Fruit fly (Drosophila melanogaster) whole organism: ENCODE measurements around the gene Nckx30C.

Experiments
- CG8478 ChIP-seq: fragments of >200 bp; optimal IDR thresholded peaks from 2 replicates; lab custom pipeline; 2018; ENCODE audit warnings: inconsistent platforms
- Dll ChIP-seq: fragments of >200 bp; optimal IDR thresholded peaks from 2 replicates; lab custom pipeline; 2017
- EcR ChIP-seq, 2 experiments: fragments of >200 bp; optimal IDR thresholded peaks; 2 replicates each; lab custom pipeline; 2017; ENCODE audit warnings: missing biosample characterization in 2 of 2, missing genetic modification characterization in 2 of 2, missing genetic modification reagents in 2 of 2
- pan ChIP-seq: fragments of >200 bp; optimal IDR thresholded peaks from 2 replicates; lab custom pipeline; 2017
- psq ChIP-seq: fragments of >200 bp; optimal IDR thresholded peaks from 2 replicates; lab custom pipeline; 2017
- usp ChIP-seq: fragments of >200 bp; optimal IDR thresholded peaks from 2 replicates; lab custom pipeline; 2017; ENCODE audit warnings: missing biosample characterization, missing genetic modification characterization, mixed read lengths

The Nckx30C gene

DNA sequence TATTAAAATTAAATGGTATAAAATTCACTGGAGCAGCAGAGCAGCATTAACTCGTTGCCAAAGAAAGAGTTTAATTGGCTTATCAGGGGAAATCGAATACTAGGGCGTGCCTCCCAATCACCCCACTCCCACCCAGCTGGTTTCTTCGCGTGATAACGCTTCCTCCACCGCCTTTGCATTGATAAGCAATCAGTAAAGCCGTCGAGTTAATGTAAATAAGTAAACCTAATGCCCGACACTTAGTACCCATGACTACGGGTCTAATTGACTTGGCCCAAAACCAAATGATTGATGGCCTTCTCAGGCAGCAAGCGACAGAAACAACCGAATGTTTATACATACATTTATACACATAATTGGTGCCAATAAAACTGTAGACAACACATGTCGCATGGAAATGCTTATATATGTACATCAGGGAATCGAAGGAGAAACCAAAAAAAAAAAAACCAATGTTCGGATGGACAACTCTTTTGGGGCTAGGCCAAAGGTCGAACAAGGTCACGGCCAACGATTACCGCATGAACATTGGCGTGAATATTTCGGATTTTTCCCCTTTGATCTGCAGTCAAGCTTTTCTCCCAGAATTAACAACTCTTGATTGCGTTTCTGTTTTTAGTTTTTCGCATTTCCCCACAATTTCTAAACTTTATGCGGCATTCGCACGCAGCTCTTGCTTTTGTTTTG, 52.2 kb downstream of the Nckx30C start:
- TF ChIP-seq Dll (no peak), usp (GFP tag; lab: Kevin White, UChicago) (no peak), psq (no peak), CG8478 (lab: Kevin White, UChicago) (no peak), pan (lab: Kevin White, UChicago) (no peak), EcR (GFP tag; optimal IDR thresholded peaks at IDR 0.05; lab: Kevin White, UChicago) (no peak)

DNA sequence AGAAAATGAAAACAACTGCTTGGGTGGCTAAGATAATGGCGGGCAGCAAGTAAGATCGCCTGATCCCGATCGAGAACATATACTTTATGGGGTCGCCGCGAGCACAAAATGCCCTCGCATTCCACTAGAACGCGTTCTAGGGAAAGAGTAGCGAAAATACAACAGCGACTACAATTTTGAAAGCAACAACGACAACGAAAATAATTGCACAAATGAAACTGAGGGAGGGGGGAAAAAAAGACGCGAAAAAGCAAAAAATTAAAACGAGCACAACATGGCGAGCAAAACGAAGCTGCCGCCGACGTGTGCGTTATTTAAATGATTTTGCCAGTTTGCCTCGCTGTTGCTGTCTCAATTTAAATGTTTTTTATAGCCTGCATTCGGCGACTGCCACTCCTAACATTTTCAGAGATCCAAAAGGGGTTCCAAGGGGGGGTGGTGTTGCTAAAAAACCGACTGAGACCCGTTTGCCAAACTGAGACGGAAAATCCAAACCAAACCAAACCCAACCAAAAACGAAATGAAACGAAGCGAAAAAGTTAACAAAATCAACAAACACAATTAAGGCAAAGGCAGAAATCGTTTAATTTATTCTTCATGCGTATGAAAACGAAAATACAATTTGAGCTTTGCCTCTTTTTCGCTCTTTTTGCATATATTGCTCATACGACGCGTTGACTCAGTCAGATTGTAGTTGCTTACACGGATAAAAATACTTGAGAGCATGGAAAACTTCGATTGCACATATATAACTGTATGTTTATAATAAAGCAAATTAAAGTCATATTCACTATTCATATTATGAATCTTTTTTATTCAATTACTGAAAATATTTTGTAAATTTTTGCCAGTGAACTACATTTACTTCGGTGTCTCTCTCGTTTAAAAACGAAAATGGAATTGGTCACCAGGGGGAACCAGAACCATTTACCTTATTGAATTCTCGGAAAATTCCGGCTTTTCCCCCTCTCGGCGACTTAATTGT, 53.6 kb downstream of the Nckx30C start:
- TF ChIP-seq CG8478 (lab: Kevin White, UChicago) = no peak
- TF ChIP-seq EcR (GFP tag; optimal IDR thresholded peaks at IDR 0.05; lab: Kevin White, UChicago) = no peak
- TF ChIP-seq pan (lab: Kevin White, UChicago) = no peak
- TF ChIP-seq Dll = no peak
- no peak for TF ChIP-seq usp (GFP tag; lab: Kevin White, UChicago)
- TF ChIP-seq psq = no peak

DNA sequence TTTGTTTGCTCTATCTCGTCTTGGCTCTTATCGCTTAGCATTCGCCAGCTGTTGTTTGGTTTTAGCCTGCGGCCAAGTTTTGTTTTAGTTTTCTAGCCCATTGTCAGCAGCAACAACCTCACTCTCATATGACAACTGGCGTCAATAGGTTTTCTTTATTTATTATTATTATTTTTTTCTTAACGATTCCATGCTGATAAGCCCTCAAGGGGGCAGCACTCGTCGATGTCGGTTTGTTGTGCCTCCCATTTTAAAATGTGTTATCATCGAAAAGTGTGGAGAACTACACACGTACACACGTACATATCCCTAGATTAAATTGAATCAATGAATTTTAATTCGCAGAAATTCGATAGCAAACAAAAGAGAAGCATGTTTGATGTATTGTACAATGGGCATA, 55.1 kb downstream of the Nckx30C start:
- TF ChIP-seq Dll (no peak), psq (no peak), pan (lab: Kevin White, UChicago) (no peak), EcR (GFP tag; optimal IDR thresholded peaks at IDR 0.05; lab: Kevin White, UChicago) (no peak), CG8478 (lab: Kevin White, UChicago) (no peak), usp (GFP tag; lab: Kevin White, UChicago) (no peak)

DNA sequence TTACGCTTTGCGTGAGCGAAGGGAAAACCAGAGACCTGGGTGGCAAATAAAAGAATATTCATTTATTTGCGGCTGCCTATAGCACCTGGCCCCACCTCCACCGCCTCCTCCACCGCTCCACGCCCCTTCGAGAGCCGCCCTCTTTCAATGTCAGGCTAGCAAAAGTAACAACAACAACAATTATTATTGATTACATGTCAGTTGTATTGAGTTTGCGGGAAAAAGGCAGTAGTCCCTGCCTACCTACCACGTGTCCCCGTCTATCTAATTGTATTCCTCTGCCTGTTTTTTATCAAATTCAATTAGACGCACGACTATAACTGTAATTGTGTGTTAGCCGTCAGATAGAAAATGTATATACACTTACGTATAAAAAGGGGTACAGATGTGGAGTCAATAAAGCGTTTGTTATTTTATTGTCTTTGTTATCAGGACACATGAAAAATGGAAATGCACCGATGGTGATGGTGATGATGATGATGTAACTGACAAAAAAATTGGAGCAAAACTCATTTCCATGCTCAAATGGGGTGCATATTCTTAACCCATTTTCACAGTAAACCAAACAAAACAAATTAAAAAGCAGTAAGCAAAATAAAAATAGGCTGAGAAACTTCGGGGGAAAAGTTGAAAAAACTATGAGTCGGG, 55.6 kb downstream of the Nckx30C start:
- TF ChIP-seq psq = no peak
- no peak for TF ChIP-seq CG8478 (lab: Kevin White, UChicago)
- TF ChIP-seq EcR (GFP tag; optimal IDR thresholded peaks at IDR 0.05; lab: Kevin White, UChicago) = no peak
- no peak for TF ChIP-seq Dll
- TF ChIP-seq pan (lab: Kevin White, UChicago) = no peak
- no peak for TF ChIP-seq usp (GFP tag; lab: Kevin White, UChicago)

DNA sequence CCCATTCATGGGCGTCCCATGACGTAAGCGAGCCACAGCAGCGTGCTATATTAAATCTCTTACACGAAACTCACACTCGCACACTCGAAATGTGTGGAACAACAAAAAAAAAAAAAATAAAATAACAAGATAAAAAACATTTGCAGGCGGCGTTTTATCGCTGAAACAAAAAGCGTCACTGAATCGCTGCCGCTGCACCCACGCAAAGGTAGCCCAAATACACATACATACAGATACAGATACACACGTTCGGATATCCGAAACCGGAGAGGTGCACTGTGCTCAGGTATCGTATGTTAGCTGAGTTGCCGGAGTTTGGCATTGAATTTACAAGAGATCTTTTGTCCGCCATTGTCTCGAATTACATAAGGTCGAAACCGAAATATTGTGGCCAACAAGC, 60.3 kb downstream of the Nckx30C start:
- TF ChIP-seq pan (lab: Kevin White, UChicago) = no peak

DNA sequence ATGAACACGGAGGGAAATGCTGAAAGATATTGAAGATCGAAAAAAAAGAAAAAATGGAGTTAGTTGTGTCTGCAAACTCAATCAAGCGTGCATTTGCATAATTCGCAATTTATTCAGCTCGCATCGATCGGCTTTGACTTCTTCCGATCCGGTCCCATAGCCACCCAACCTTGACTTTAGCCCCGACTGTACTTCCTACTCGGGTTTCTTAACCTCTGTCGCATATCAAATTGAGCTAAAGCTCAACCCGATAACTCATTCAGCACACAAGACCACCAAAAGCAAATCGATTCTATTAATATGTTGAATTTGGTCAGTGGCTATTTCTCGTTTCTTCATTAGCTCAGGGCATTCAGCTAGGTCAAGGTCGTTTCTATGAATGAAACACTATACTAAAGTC, 61.1 kb downstream of the Nckx30C start:
- TF ChIP-seq EcR (GFP tag; optimal IDR thresholded peaks at IDR 0.05; lab: Kevin White, UChicago) = no peak
- no peak for TF ChIP-seq usp (GFP tag; lab: Kevin White, UChicago)
- no peak for TF ChIP-seq CG8478 (lab: Kevin White, UChicago)
- no peak for TF ChIP-seq psq
- TF ChIP-seq pan (lab: Kevin White, UChicago) = no peak
- TF ChIP-seq Dll = no peak

DNA sequence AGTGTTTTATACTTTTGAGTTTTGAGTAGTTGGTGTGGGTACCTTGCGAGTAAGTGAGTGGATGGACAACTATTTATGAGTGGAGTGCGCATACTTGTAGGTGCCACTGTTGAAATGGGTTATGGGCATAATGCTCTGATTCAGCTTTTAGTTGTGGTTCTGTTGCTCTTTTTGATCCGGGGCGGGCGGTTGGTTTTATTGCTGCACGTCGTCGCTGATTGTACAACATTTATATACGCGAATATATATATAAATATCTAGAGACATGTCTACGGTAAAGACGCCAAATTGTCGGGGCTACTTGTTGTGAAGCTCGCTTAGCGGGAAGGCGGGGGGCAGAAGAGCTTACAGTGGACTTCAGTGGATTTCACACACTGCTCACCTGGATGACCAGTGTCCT, 62.2 kb downstream of the Nckx30C start:
- no peak for TF ChIP-seq CG8478 (lab: Kevin White, UChicago)

DNA sequence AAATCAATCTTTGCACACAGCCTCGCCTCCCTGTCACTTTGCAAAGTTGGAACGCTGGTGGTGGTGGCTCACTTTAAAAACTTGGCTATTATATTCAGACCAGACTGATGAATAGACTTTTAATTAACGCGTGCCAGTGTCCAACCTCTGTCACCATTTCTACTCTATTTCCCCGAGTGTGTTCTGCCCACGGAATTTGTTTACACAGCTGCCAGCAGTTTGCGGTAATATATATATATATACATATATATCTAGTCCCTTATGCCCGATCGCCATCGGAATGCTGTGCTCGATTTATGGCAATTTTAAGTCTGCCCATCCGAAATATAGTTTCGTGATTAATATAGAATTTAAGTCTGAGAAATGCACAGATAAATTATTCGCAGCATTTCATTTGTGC, 66.5 kb downstream of the Nckx30C start:
- TF ChIP-seq EcR (GFP tag; optimal IDR thresholded peaks at IDR 0.05; lab: Kevin White, UChicago) = no peak

DNA sequence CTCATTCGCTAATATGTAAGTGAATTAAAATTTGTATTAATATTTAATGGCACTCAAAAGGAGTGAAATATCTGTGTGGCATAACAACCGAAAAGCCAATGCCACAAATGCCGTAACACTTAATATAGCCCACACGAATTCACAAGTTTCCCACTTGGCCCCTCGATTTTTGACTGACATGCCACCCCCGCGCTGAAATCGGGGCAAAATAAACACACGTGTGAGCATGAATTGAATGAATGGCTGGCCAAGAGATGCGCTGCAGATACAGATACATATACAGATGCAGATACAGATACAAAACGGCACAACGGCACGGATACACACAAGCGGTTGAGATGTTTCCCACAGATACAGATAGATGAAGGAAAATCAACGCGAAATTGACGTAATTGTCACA, 69.2 kb downstream of the Nckx30C start:
- TF ChIP-seq CG8478 (lab: Kevin White, UChicago) = no peak
- no peak for TF ChIP-seq EcR (GFP tag; optimal IDR thresholded peaks at IDR 0.05; lab: Kevin White, UChicago)
- no peak for TF ChIP-seq usp (GFP tag; lab: Kevin White, UChicago)
- no peak for TF ChIP-seq Dll
- TF ChIP-seq psq = no peak
- no peak for TF ChIP-seq pan (lab: Kevin White, UChicago)

DNA sequence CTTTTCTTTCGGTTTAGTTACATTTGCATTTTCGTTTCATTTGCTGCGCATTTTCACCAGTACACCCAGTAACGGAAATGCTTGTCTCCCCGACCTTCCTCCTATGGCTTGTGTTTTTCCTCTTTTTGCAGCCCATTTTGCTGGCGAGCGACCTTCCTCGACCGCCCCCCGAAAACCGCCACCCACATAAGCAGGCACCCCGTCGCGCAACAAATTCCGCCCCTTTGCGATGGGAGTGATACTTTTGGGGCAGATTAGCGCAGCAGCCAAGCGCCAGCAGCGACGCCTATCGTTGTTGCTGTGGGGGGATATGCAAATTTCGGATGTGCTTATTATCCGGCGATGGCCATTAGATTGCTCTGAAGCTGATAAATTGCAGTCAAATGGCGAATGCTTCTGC, 73.1 kb downstream of the Nckx30C start:
- TF ChIP-seq EcR (GFP tag; optimal IDR thresholded peaks at IDR 0.05; lab: Kevin White, UChicago) (no peak), Dll (no peak), psq (no peak), pan (lab: Kevin White, UChicago) (no peak), CG8478 (lab: Kevin White, UChicago) (no peak), usp (GFP tag; lab: Kevin White, UChicago) (no peak)

DNA sequence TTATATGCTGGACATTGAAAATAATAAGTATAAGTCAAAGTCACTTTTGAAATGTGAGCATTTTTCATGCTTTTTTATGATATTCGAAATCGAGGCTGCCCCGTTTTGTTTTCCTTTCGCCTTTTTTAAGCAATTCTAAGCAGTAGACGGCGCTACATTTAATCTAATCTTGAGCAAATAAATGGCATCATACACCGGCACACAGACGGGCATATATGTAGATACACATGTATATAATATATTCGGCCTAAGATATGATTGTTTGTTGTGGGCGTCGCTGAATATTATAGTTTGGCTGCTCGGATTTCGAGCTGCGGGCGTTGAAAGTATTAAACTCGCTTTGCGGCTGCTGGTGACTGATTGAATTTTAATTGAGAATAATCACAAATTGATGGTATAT, 74.0 kb downstream of the Nckx30C start:
- no peak for TF ChIP-seq pan (lab: Kevin White, UChicago)

DNA sequence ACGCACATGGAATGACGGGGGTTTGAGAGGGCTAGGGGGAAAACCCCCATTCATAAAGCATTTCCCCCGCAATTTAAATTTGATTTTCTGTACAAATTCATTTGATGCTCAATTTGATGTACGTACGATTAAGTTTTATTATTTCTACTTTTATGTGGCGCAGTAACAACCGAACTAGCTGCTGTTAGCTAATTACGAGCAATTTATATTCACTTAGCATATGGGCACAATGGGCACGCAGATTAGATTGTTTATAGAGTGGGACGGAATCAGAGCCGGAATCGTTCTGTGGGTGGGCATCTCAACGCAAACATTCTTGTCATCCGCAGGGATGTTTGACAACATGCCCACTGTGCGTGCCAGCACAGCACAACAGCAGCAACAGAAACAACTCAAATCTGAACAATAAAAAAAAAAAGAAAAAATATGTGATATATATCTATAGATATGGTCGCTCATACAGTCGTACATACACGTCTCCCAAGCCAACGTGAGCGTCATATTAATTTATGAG, 75.3 kb downstream of the Nckx30C start:
- TF ChIP-seq Dll (no peak), usp (GFP tag; lab: Kevin White, UChicago) (no peak), psq (no peak), pan (lab: Kevin White, UChicago) (no peak), CG8478 (lab: Kevin White, UChicago) (no peak), EcR (GFP tag; optimal IDR thresholded peaks at IDR 0.05; lab: Kevin White, UChicago) (no peak)
